Fruit fly (Drosophila melanogaster) whole organism, embryonic: ENCODE results near the gene pnt.
A peak's percentile ranks its signal among the peaks of the same experiment; 100 is the strongest.

Experiments used
- C15 ChIP-seq: fragments of 200-800 bp; sonication (Bioruptor generic); IDR thresholded peaks from 3 replicates; pipeline ENCODE4 v1.3.6; 2022; ENCODE audit warnings: missing biosample characterization, missing genetic modification characterization
- CG10321 ChIP-seq: fragments of 200-800 bp; sonication (Bioruptor generic); IDR thresholded peaks from 2 replicates; pipeline ENCODE4 v1.3.6; 2022; ENCODE audit warnings: missing biosample characterization, missing genetic modification characterization
- CG10959 ChIP-seq: fragments of 200-800 bp; sonication (Bioruptor generic); IDR thresholded peaks from 2 replicates; pipeline ENCODE4 v1.3.6; 2022; ENCODE audit warnings: missing biosample characterization, missing genetic modification characterization
- CG12769 ChIP-seq: fragments of 200-800 bp; sonication (Bioruptor generic); optimal IDR thresholded peaks from 2 replicates; lab custom pipeline; 2019; ENCODE audit warnings: missing biosample characterization, mild to moderate bottlenecking, missing genetic modification characterization, moderate library complexity
- CG13287 ChIP-seq: fragments of 200-800 bp; sonication (Bioruptor generic); IDR thresholded peaks from 2 replicates; pipeline ENCODE4 v1.3.6; 2022; ENCODE audit warnings: missing biosample characterization, missing genetic modification characterization; ENCODE audit not compliant: partially characterized antibody
- CG13894 ChIP-seq: fragments of 200-800 bp; sonication (Bioruptor generic); optimal IDR thresholded peaks from 3 replicates; lab custom pipeline; 2018; ENCODE audit warnings: missing biosample characterization, mild to moderate bottlenecking, missing genetic modification characterization, moderate library complexity
- CG15479 ChIP-seq: fragments of 200-800 bp; sonication (Bioruptor generic); optimal IDR thresholded peaks from 3 replicates; lab custom pipeline; 2019; ENCODE audit warnings: missing biosample characterization, mild to moderate bottlenecking, missing genetic modification characterization, moderate library complexity
- CG17186 ChIP-seq: fragments of 200-800 bp; sonication (Bioruptor generic); optimal IDR thresholded peaks from 3 replicates; lab custom pipeline; 2017; ENCODE audit warnings: missing biosample characterization, missing genetic modification reagents, missing genetic modification characterization
- CG17912 ChIP-seq: fragments of 200-800 bp; sonication (Bioruptor generic); optimal IDR thresholded peaks from 2 replicates; lab custom pipeline; 2018; ENCODE audit warnings: missing biosample characterization, mild to moderate bottlenecking, missing genetic modification characterization
- CG3726 ChIP-seq: fragments of 200-800 bp; sonication (Bioruptor generic); IDR thresholded peaks from 3 replicates; pipeline ENCODE4, ENCODE4 v1.3.6; 2022; ENCODE audit warnings: missing biosample characterization, missing genetic modification characterization
- CG4707 ChIP-seq: fragments of 200-800 bp; sonication (Bioruptor generic); optimal IDR thresholded peaks from 2 replicates; lab custom pipeline; 2018; ENCODE audit warnings: missing biosample characterization, mild to moderate bottlenecking, missing genetic modification characterization, moderate library complexity
- CG6689 ChIP-seq: fragments of 200-800 bp; sonication (Bioruptor generic); IDR thresholded peaks from 2 replicates; pipeline ENCODE4 v1.3.6; 2022; ENCODE audit warnings: missing biosample characterization, missing genetic modification characterization
- Deaf1 ChIP-seq: fragments of 200-800 bp; optimal IDR thresholded peaks from 3 replicates; lab custom pipeline; 2019; ENCODE audit warnings: missing biosample characterization, mild to moderate bottlenecking, missing genetic modification characterization, moderate library complexity
- Dek ChIP-seq: fragments of 200-800 bp; sonication (Bioruptor generic); optimal IDR thresholded peaks from 3 replicates; lab custom pipeline; 2019; ENCODE audit warnings: missing biosample characterization, mild to moderate bottlenecking, missing genetic modification characterization, moderate library complexity
- Hmx ChIP-seq: fragments of 200-800 bp; sonication (Bioruptor generic); optimal IDR thresholded peaks from 2 replicates; lab custom pipeline; 2016; ENCODE audit warnings: missing biosample characterization, missing genetic modification characterization
- Lhr ChIP-seq: fragments of 200-800 bp; sonication (Bioruptor generic); optimal IDR thresholded peaks from 3 replicates; lab custom pipeline; 2017; ENCODE audit warnings: mild to moderate bottlenecking, missing biosample characterization, missing genetic modification reagents, missing genetic modification characterization
- Med ChIP-seq: fragments of 200-800 bp; sonication (Bioruptor generic); peaks from one replicate; lab custom pipeline; 2016; ENCODE audit warnings: missing biosample characterization, missing genetic modification characterization, mild to moderate bottlenecking, inconsistent platforms, moderate library complexity
- NfI ChIP-seq: fragments of 200-800 bp; sonication (Bioruptor generic); optimal IDR thresholded peaks from 3 replicates; lab custom pipeline; 2018; ENCODE audit warnings: missing biosample characterization, mild to moderate bottlenecking, missing genetic modification characterization, moderate library complexity
- Oaz ChIP-seq: fragments of 200-800 bp; sonication (Bioruptor generic); IDR thresholded peaks from 2 replicates; pipeline ENCODE4 v1.3.6; 2022; ENCODE audit warnings: missing biosample characterization, missing genetic modification characterization
- Trl ChIP-seq, 3 experiments: fragments of >200 bp in 2 of 3; fragments of 200-800 bp in 1 of 3; sonication (Bioruptor generic) in 1 of 3; optimal IDR thresholded peaks; 2 replicates in 1 of 3; 3 replicates in 2 of 3; lab custom pipeline; 2016 to 2017; ENCODE audit warnings: missing biosample characterization in 1 of 3, missing genetic modification characterization in 1 of 3
- abd-A ChIP-seq: fragments of 200-800 bp; sonication (Bioruptor generic); optimal IDR thresholded peaks from 3 replicates; lab custom pipeline; 2019; ENCODE audit warnings: missing biosample characterization, mild to moderate bottlenecking, missing genetic modification characterization, moderate library complexity
- ara ChIP-seq: fragments of 200-800 bp; sonication (Bioruptor generic); IDR thresholded peaks from 2 replicates; pipeline ENCODE4 v1.3.6; 2022; ENCODE audit warnings: missing biosample characterization, missing genetic modification characterization
- az2 ChIP-seq: fragments of 200-800 bp; sonication (Bioruptor generic); optimal IDR thresholded peaks from 3 replicates; lab custom pipeline; 2016; ENCODE audit warnings: missing biosample characterization, missing genetic modification characterization
- bsh ChIP-seq, 2 experiments: fragments of 200-800 bp; sonication (Bioruptor generic); optimal IDR thresholded peaks; 2 replicates each; lab custom pipeline; 2017 to 2018; ENCODE audit warnings: mild to moderate bottlenecking in 2 of 2, missing biosample characterization in 2 of 2, missing genetic modification characterization in 2 of 2, moderate library complexity in 1 of 2
- chinmo ChIP-seq: fragments of 200-800 bp; sonication (Bioruptor generic); IDR thresholded peaks from 4 replicates; pipeline ENCODE4 v1.3.6; 2022; ENCODE audit warnings: missing biosample characterization, missing genetic modification characterization; ENCODE audit not compliant: partially characterized antibody
- chm ChIP-seq: fragments of 200-800 bp; sonication (Bioruptor generic); IDR thresholded peaks from 2 replicates; pipeline ENCODE4 v1.3.6; 2022; ENCODE audit warnings: missing biosample characterization, missing genetic modification characterization
- crol ChIP-seq: fragments of 200-800 bp; sonication (Bioruptor generic); IDR thresholded peaks from 2 replicates; pipeline ENCODE4 v1.3.6; 2022; ENCODE audit warnings: missing biosample characterization, missing genetic modification characterization
- ewg ChIP-seq: fragments of 200-800 bp; sonication (Bioruptor generic); optimal IDR thresholded peaks from 3 replicates; lab custom pipeline; 2017; ENCODE audit warnings: mild to moderate bottlenecking, missing biosample characterization, missing genetic modification reagents, missing genetic modification characterization
- grn ChIP-seq: fragments of 200-800 bp; sonication (Bioruptor generic); optimal IDR thresholded peaks from 3 replicates; lab custom pipeline; 2017; ENCODE audit warnings: missing biosample characterization, missing genetic modification characterization
- lola ChIP-seq, 3 experiments: fragments of >200 bp in 2 of 3; fragments of 200-800 bp in 1 of 3; sonication (Bioruptor generic) in 1 of 3; optimal IDR thresholded peaks; 2 replicates each; lab custom pipeline; 2017 to 2019; ENCODE audit warnings: missing biosample characterization in 3 of 3, missing genetic modification characterization in 3 of 3, mild to moderate bottlenecking in 1 of 3, moderate library complexity in 1 of 3
- luna ChIP-seq: fragments of 200-800 bp; sonication (Bioruptor generic); optimal IDR thresholded peaks from 2 replicates; lab custom pipeline; 2016; ENCODE audit warnings: missing biosample characterization, missing genetic modification characterization
- mirr ChIP-seq: fragments of 200-800 bp; sonication (Bioruptor generic); optimal IDR thresholded peaks from 3 replicates; lab custom pipeline; 2018; ENCODE audit warnings: missing biosample characterization, mild to moderate bottlenecking, missing genetic modification characterization
- nom ChIP-seq: fragments of 200-800 bp; sonication (Bioruptor generic); optimal IDR thresholded peaks from 2 replicates; lab custom pipeline; 2017; ENCODE audit warnings: missing biosample characterization, missing genetic modification characterization, mild to moderate bottlenecking, moderate library complexity, missing genetic modification reagents
- repo ChIP-seq: fragments of 200-800 bp; sonication (Bioruptor generic); optimal IDR thresholded peaks from 2 replicates; lab custom pipeline; 2016; ENCODE audit warnings: missing biosample characterization, missing genetic modification characterization
- seq ChIP-seq: fragments of 200-800 bp; sonication (Bioruptor generic); IDR thresholded peaks from 2 replicates; pipeline ENCODE4 v1.3.6; 2022; ENCODE audit warnings: missing biosample characterization, missing genetic modification characterization
- slbo ChIP-seq: fragments of 200-800 bp; sonication (Bioruptor generic); IDR thresholded peaks from 2 replicates; pipeline ENCODE4 v1.3.6; 2022; ENCODE audit warnings: missing biosample characterization, missing genetic modification characterization
- ttk ChIP-seq: fragments of 200-800 bp; sonication (Bioruptor generic); IDR thresholded peaks from 2 replicates; pipeline ENCODE4 v2.1.2; 2022; ENCODE audit warnings: missing biosample characterization, missing genetic modification characterization
- zen ChIP-seq: fragments of 200-800 bp; sonication (Bioruptor generic); optimal IDR thresholded peaks from 3 replicates; lab custom pipeline; 2018; ENCODE audit warnings: missing biosample characterization, mild to moderate bottlenecking, missing genetic modification characterization, moderate library complexity
- zfh1 ChIP-seq: fragments of 200-800 bp; sonication (Bioruptor generic); IDR thresholded peaks from 3 replicates; pipeline ENCODE4 v1.3.6; 2022; ENCODE audit warnings: missing biosample characterization, missing genetic modification characterization

pnt gene

dm6 chr3R:23384591-23385260, 38.8 kb upstream of the pnt start, which contains the start of gene CG4393 (continued):
- TF ChIP-seq CG13894 (tag; lab: Kevin White, UChicago) (peak; percentile 90), Lhr (GFP tag; lab: Kevin White, UChicago) (no peak), repo (GFP tag; lab: Kevin White, UChicago) (no peak), nom (peak; percentile 80), CG15479 (GFP tag; lab: Kevin White, UChicago) (no peak), CG6689 (GFP tag; lab: Robert Waterston, UW) (no peak), grn (GFP tag; lab: Kevin White, UChicago) (no peak)

dm6 chr3R:23383723-23384122, 37.8 kb upstream of the pnt start:
- TF ChIP-seq Hmx (GFP tag; lab: Kevin White, UChicago) (no peak), zen (tag; lab: Kevin White, UChicago) (no peak), lola (GFP tag; optimal IDR thresholded peaks at IDR 0.05; lab: Kevin White, UChicago) (no peak), ttk (GFP tag; lab: Robert Waterston, UW) (no peak), Dek (no peak), C15 (GFP tag; lab: Robert Waterston, UW) (no peak), bsh (GFP tag; optimal IDR thresholded peaks at IDR 0.05; lab: Kevin White, UChicago) (peak in 1 of 2 experiments; percentile 5), ewg (GFP tag; lab: Kevin White, UChicago) (peak; percentile 88), Deaf1 (tag; lab: Kevin White, UChicago) (peak; percentile 11), CG17912 (GFP tag; lab: Kevin White, UChicago) (no peak), Trl (optimal IDR thresholded peaks at IDR 0.05; lab: Kevin White, UChicago) (peak; percentile 45 to 64), Trl (GFP tag; optimal IDR thresholded peaks at IDR 0.05; lab: Kevin White, UChicago) (no peak), CG10321 (0 out of 2 replicates have a peak, but pooled peaks have one; percentile 7), abd-A (tag; lab: Kevin White, UChicago) (peak; percentile 70), chm (GFP tag; lab: Robert Waterston, UW) (no peak), CG17186 (GFP tag; lab: Kevin White, UChicago) (no peak), luna (no peak), seq (GFP tag; lab: Robert Waterston, UW) (peak; percentile 49; the same call in 1 of the 2 replicates), chinmo (GFP tag; lab: Robert Waterston, UW) (0 out of 4 replicates have a peak, but pooled peaks have one; percentile 8), NfI (no peak), Oaz (GFP tag; lab: Robert Waterston, UW) (0 out of 2 replicates have a peak, but pooled peaks have one; percentile 11), ara (GFP tag; lab: Robert Waterston, UW) (no peak), CG3726 (GFP tag; lab: Robert Waterston, UW) (no peak), Med (GFP tag; lab: Kevin White, UChicago) (peak; percentile 13), az2 (GFP tag; lab: Kevin White, UChicago) (no peak), CG12769 (tag; lab: Kevin White, UChicago) (no peak), CG13287 (GFP tag; lab: Robert Waterston, UW) (0 out of 2 replicates have a peak, but pooled peaks have one; percentile 12), slbo (0 out of 2 replicates have a peak, but pooled peaks have one; percentile 24), CG13894 (tag; lab: Kevin White, UChicago) (peak; percentile 70), zfh1 (no peak), mirr (GFP tag; lab: Kevin White, UChicago) (no peak), crol (GFP tag; lab: Robert Waterston, UW) (peak; percentile 88), CG4707 (GFP tag; lab: Kevin White, UChicago) (no peak), CG10959 (GFP tag; lab: Robert Waterston, UW) (no peak)
